Fruit fly (Drosophila melanogaster) whole organism, embryonic: Measurements from ENCODE around the gene CG33986.

ENCODE experiments used
- Asciz ChIP-seq: fragments of 200-800 bp; sonication (Bioruptor generic); optimal IDR thresholded peaks from 2 replicates; lab custom pipeline; 2017; ENCODE audit warnings: missing biosample characterization, mild to moderate bottlenecking, missing genetic modification characterization, missing genetic modification reagents
- CG11504 ChIP-seq: fragments of 200-800 bp; sonication (Bioruptor generic); optimal IDR thresholded peaks from 3 replicates; lab custom pipeline; 2019; ENCODE audit warnings: missing biosample characterization, mild to moderate bottlenecking, missing genetic modification characterization, moderate library complexity
- CG12391 ChIP-seq: fragments of 200-800 bp; sonication (Bioruptor generic); optimal IDR thresholded peaks from 3 replicates; lab custom pipeline; 2018; ENCODE audit warnings: missing biosample characterization, mild to moderate bottlenecking, missing genetic modification characterization, moderate library complexity
- CG17359 ChIP-seq: fragments of 200-800 bp; sonication (Bioruptor generic); optimal IDR thresholded peaks from 3 replicates; lab custom pipeline; 2018; ENCODE audit warnings: missing biosample characterization, mild to moderate bottlenecking, missing genetic modification characterization, moderate library complexity
- CG17385 ChIP-seq: fragments of 200-800 bp; sonication (Bioruptor generic); optimal IDR thresholded peaks from 3 replicates; lab custom pipeline; 2018; ENCODE audit warnings: missing biosample characterization, mild to moderate bottlenecking, missing genetic modification characterization
- CG1832 ChIP-seq: fragments of 200-800 bp; sonication (Bioruptor generic); optimal IDR thresholded peaks from 2 replicates; lab custom pipeline; 2017; ENCODE audit warnings: missing biosample characterization, mild to moderate bottlenecking, missing genetic modification characterization, inconsistent platforms
- CG18764 ChIP-seq: fragments of 200-800 bp; sonication (Bioruptor generic); optimal IDR thresholded peaks from 3 replicates; lab custom pipeline; 2016; ENCODE audit warnings: missing biosample characterization, missing genetic modification characterization
- CG2199 ChIP-seq: fragments of 200-800 bp; sonication (Bioruptor generic); IDR thresholded peaks from 3 replicates; pipeline ENCODE4 v1.3.6; 2022; ENCODE audit warnings: missing biosample characterization, missing genetic modification characterization
- CG2875 ChIP-seq: fragments of 200-800 bp; sonication (Bioruptor generic); optimal IDR thresholded peaks from 2 replicates; lab custom pipeline; 2017; ENCODE audit warnings: missing biosample characterization, mild to moderate bottlenecking, missing genetic modification characterization, missing genetic modification reagents
- CG3065 ChIP-seq: fragments of 200-800 bp; sonication (Bioruptor generic); optimal IDR thresholded peaks from 2 replicates; lab custom pipeline; 2016; ENCODE audit warnings: missing biosample characterization, missing genetic modification characterization
- CG34376 ChIP-seq: fragments of 200-800 bp; sonication (Bioruptor generic); optimal IDR thresholded peaks from 2 replicates; lab custom pipeline; 2018; ENCODE audit warnings: missing biosample characterization, mild to moderate bottlenecking, missing genetic modification characterization
- CG5180 ChIP-seq: fragments of 200-800 bp; sonication (Bioruptor generic); optimal IDR thresholded peaks from 3 replicates; lab custom pipeline; 2017; ENCODE audit warnings: missing biosample characterization, missing genetic modification characterization, mild to moderate bottlenecking, moderate library complexity, missing genetic modification reagents
- CG5245 ChIP-seq: fragments of 200-800 bp; sonication (Bioruptor generic); optimal IDR thresholded peaks from 3 replicates; lab custom pipeline; 2016; ENCODE audit warnings: missing biosample characterization, missing genetic modification characterization
- CG6254 ChIP-seq: fragments of 200-800 bp; sonication (Bioruptor generic); optimal IDR thresholded peaks from 3 replicates; lab custom pipeline; 2017; ENCODE audit warnings: mild to moderate bottlenecking, missing biosample characterization, missing genetic modification reagents, missing genetic modification characterization
- CG7745 ChIP-seq: fragments of 200-800 bp; sonication (Bioruptor generic); optimal IDR thresholded peaks from 2 replicates; lab custom pipeline; 2018; ENCODE audit warnings: missing biosample characterization, mild to moderate bottlenecking, missing genetic modification characterization, moderate library complexity
- Camta ChIP-seq: fragments of 200-800 bp; sonication (Bioruptor generic); optimal IDR thresholded peaks from 2 replicates; lab custom pipeline; 2016; ENCODE audit warnings: missing biosample characterization, missing genetic modification characterization
- Deaf1 ChIP-seq: fragments of 200-800 bp; optimal IDR thresholded peaks from 3 replicates; lab custom pipeline; 2019; ENCODE audit warnings: missing biosample characterization, mild to moderate bottlenecking, missing genetic modification characterization, moderate library complexity
- E2f1 ChIP-seq: fragments of 200-800 bp; sonication (Bioruptor generic); IDR thresholded peaks from 2 replicates; pipeline ENCODE4 v1.3.6; 2022; ENCODE audit warnings: missing biosample characterization, missing genetic modification characterization
- HLHmδ ChIP-seq: fragments of 200-800 bp; sonication (Bioruptor generic); optimal IDR thresholded peaks from 2 replicates; lab custom pipeline; 2018; ENCODE audit warnings: missing biosample characterization, mild to moderate bottlenecking, missing genetic modification characterization, moderate library complexity
- Hey ChIP-seq: fragments of 200-800 bp; sonication (Bioruptor generic); optimal IDR thresholded peaks from 3 replicates; lab custom pipeline; 2018; ENCODE audit warnings: missing biosample characterization, mild to moderate bottlenecking, missing genetic modification characterization
- Hr78 ChIP-seq, 2 experiments: fragments of 200-800 bp in 1 of 2; fragments of >200 bp in 1 of 2; sonication (Bioruptor generic) in 1 of 2; optimal IDR thresholded peaks; 2 replicates each; lab custom pipeline; 2017 to 2019; ENCODE audit warnings: missing biosample characterization in 2 of 2, missing genetic modification characterization in 2 of 2, mild to moderate bottlenecking in 1 of 2, moderate library complexity in 1 of 2
- Mrtf ChIP-seq: fragments of 200-800 bp; sonication (Bioruptor generic); IDR thresholded peaks from 3 replicates; pipeline ENCODE4 v1.3.6; 2022; ENCODE audit warnings: missing biosample characterization, missing genetic modification characterization
- NC2β ChIP-seq: fragments of 200-800 bp; sonication (Bioruptor generic); optimal IDR thresholded peaks from 2 replicates; lab custom pipeline; 2016; ENCODE audit warnings: missing biosample characterization, missing genetic modification characterization
- Spps ChIP-seq: fragments of 200-800 bp; sonication (Bioruptor generic); optimal IDR thresholded peaks from 2 replicates; lab custom pipeline; 2018; ENCODE audit warnings: missing biosample characterization, mild to moderate bottlenecking, missing genetic modification characterization
- Sry-δ ChIP-seq: fragments of 200-800 bp; sonication (Bioruptor generic); optimal IDR thresholded peaks from 2 replicates; lab custom pipeline; 2016; ENCODE audit warnings: missing biosample characterization, missing genetic modification characterization
- Xrp1 ChIP-seq: fragments of 200-800 bp; sonication (Bioruptor generic); IDR thresholded peaks from 2 replicates; pipeline ENCODE4 v1.3.6; 2022; ENCODE audit warnings: missing biosample characterization, missing genetic modification characterization
- YL-1 ChIP-seq: fragments of 200-800 bp; sonication (Bioruptor generic); optimal IDR thresholded peaks from 3 replicates; lab custom pipeline; 2017; ENCODE audit warnings: missing biosample characterization, mild to moderate bottlenecking, missing genetic modification characterization
- amos ChIP-seq: fragments of 200-800 bp; sonication (Bioruptor generic); IDR thresholded peaks from 2 replicates; pipeline ENCODE4 v1.3.6; 2022; ENCODE audit warnings: missing biosample characterization, missing genetic modification characterization; ENCODE audit not compliant: partially characterized antibody
- bbx ChIP-seq: fragments of 200-800 bp; sonication (Bioruptor generic); IDR thresholded peaks from 2 replicates; pipeline ENCODE4 v1.3.6; 2022; ENCODE audit warnings: missing biosample characterization, missing genetic modification characterization; ENCODE audit not compliant: partially characterized antibody
- dpn ChIP-seq, 2 experiments: fragments of 200-800 bp; sonication (Bioruptor generic); optimal IDR thresholded peaks; 3 replicates each; lab custom pipeline; 2016; ENCODE audit warnings: missing biosample characterization in 2 of 2, missing genetic modification characterization in 2 of 2
- ems ChIP-seq: fragments of 200-800 bp; sonication (Bioruptor generic); optimal IDR thresholded peaks from 3 replicates; lab custom pipeline; 2016; ENCODE audit warnings: missing biosample characterization, missing genetic modification characterization
- gem ChIP-seq: fragments of 200-800 bp; sonication (Bioruptor generic); optimal IDR thresholded peaks from 2 replicates; lab custom pipeline; 2019; ENCODE audit warnings: missing biosample characterization, mild to moderate bottlenecking, missing genetic modification characterization, moderate library complexity
- grau ChIP-seq: fragments of 200-800 bp; optimal IDR thresholded peaks from 3 replicates; lab custom pipeline; 2019; ENCODE audit warnings: missing biosample characterization, mild to moderate bottlenecking, missing genetic modification characterization, moderate library complexity
- gsb-n ChIP-seq: fragments of 200-800 bp; sonication (Bioruptor generic); optimal IDR thresholded peaks from 3 replicates; lab custom pipeline; 2018; ENCODE audit warnings: missing biosample characterization, mild to moderate bottlenecking, missing genetic modification characterization
- ind ChIP-seq: fragments of 200-800 bp; sonication (Bioruptor generic); optimal IDR thresholded peaks from 3 replicates; lab custom pipeline; 2016; ENCODE audit warnings: missing biosample characterization, missing genetic modification characterization
- jumu ChIP-seq: fragments of 200-800 bp; sonication (Bioruptor generic); optimal IDR thresholded peaks from 3 replicates; lab custom pipeline; 2016; ENCODE audit warnings: missing biosample characterization, missing genetic modification characterization
- pb ChIP-seq: fragments of 200-800 bp; sonication (Bioruptor generic); optimal IDR thresholded peaks from 3 replicates; lab custom pipeline; 2016; ENCODE audit warnings: missing biosample characterization, missing genetic modification characterization
- prd ChIP-seq, 3 experiments: fragments of >200 bp in 2 of 3; fragments of 200-800 bp in 1 of 3; sonication (Bioruptor generic) in 1 of 3; optimal IDR thresholded peaks in 2 of 3; IDR thresholded peaks in 1 of 3; 2 replicates in 2 of 3; 3 replicates in 1 of 3; pipeline versions ENCODE4 v1.3.6 to Lab custom; 2017 to 2022; ENCODE audit warnings: missing biosample characterization in 1 of 3, missing genetic modification characterization in 1 of 3
- psq ChIP-seq: fragments of 200-800 bp; sonication (Bioruptor generic); optimal IDR thresholded peaks from 2 replicates; lab custom pipeline; 2017; ENCODE audit warnings: missing biosample characterization, missing genetic modification characterization
- rib ChIP-seq: fragments of 200-800 bp; sonication (Bioruptor generic); IDR thresholded peaks from 2 replicates; pipeline ENCODE4 v1.3.6; 2022; ENCODE audit warnings: missing biosample characterization, missing genetic modification characterization
- sc ChIP-seq, 3 experiments: fragments of >200 bp in 2 of 3; fragments of 200-800 bp in 1 of 3; sonication (Bioruptor generic) in 1 of 3; optimal IDR thresholded peaks; 2 replicates in 2 of 3; 3 replicates in 1 of 3; lab custom pipeline; 2017; ENCODE audit warnings: mild to moderate bottlenecking in 1 of 3, missing biosample characterization in 1 of 3, missing genetic modification characterization in 1 of 3, missing genetic modification reagents in 1 of 3
- slou ChIP-seq: fragments of 200-800 bp; sonication (Bioruptor generic); optimal IDR thresholded peaks from 3 replicates; lab custom pipeline; 2016; ENCODE audit warnings: missing biosample characterization, missing genetic modification characterization
- slp2 ChIP-seq: fragments of 200-800 bp; sonication (Bioruptor generic); optimal IDR thresholded peaks from 2 replicates; lab custom pipeline; 2016; ENCODE audit warnings: missing biosample characterization, missing genetic modification characterization
- sug ChIP-seq: fragments of 200-800 bp; optimal IDR thresholded peaks from 2 replicates; lab custom pipeline; 2019; ENCODE audit warnings: missing biosample characterization, mild to moderate bottlenecking, missing genetic modification characterization, moderate library complexity
- tio ChIP-seq: fragments of 200-800 bp; sonication (Bioruptor generic); optimal IDR thresholded peaks from 2 replicates; lab custom pipeline; 2017; ENCODE audit warnings: missing biosample characterization, missing genetic modification characterization, inconsistent platforms
- trem ChIP-seq: fragments of 200-800 bp; optimal IDR thresholded peaks from 3 replicates; lab custom pipeline; 2019; ENCODE audit warnings: missing biosample characterization, mild to moderate bottlenecking, missing genetic modification characterization, moderate library complexity
- vvl ChIP-seq: fragments of 200-800 bp; sonication (Bioruptor generic); IDR thresholded peaks from 2 replicates; pipeline ENCODE4 v1.3.6; 2022; ENCODE audit warnings: missing biosample characterization, missing genetic modification characterization
- wek ChIP-seq: fragments of 200-800 bp; sonication (Bioruptor generic); optimal IDR thresholded peaks from 3 replicates; lab custom pipeline; 2018; ENCODE audit warnings: missing biosample characterization, mild to moderate bottlenecking, missing genetic modification characterization, moderate library complexity

The CG33986 gene

DNA sequence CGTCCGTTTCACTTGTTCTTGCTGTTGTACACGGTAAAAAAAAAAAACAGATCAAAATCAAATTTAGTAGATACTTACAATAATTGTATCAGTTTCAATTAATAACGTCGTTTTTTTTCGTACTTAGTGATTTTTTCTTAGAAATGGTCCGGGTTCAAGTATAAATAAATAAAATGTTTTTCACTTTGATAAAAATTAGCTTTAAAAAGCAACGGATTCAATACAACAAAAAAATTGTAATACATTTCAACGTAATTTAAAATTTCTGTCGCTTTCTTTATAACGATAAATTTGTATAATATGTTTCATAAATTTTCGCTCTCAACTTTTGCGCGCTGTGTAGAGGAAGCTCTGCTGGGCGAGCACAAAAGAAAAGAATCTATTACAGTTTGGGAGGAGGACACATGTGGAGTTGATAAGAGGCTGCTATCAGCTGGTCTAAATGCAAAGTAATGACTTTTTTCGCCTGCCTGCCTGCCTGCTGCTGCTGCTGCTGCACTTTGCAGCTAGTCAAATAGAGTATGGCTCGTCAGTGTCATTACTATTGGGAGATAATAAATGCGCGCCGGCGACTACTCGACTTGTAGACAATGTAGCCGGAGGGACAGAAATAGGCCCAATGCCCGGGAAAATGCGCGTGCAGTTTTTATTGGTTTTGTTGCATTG, 13.0 kb upstream of the CG33986 start (continued):
- no peak for TF ChIP-seq HLHmδ (GFP tag; lab: Kevin White, UChicago)
- no peak for TF ChIP-seq CG3065 (GFP tag; lab: Kevin White, UChicago)
- no peak for TF ChIP-seq pb (GFP tag; lab: Kevin White, UChicago)
- peak; percentile 35 for TF ChIP-seq Camta
- TF ChIP-seq Mrtf = no peak
- TF ChIP-seq dpn (GFP tag; optimal IDR thresholded peaks at IDR 0.05; lab: Kevin White, UChicago) = peak; percentile 35 to 36
- TF ChIP-seq Sry-δ (GFP tag; lab: Kevin White, UChicago) = peak; percentile 9
- TF ChIP-seq sc (optimal IDR thresholded peaks at IDR 0.05; lab: Kevin White, UChicago) = no peak
- peak; percentile 69 for TF ChIP-seq sc (GFP tag; optimal IDR thresholded peaks at IDR 0.05; lab: Kevin White, UChicago)
- peak; percentile 55; the same call in 1 of the 3 replicates for TF ChIP-seq CG2199 (GFP tag; lab: Robert Waterston, UW)
- TF ChIP-seq CG2875 = peak; percentile 50
- TF ChIP-seq CG34376 (GFP tag; lab: Kevin White, UChicago) = no peak
- TF ChIP-seq CG7745 (tag; lab: Kevin White, UChicago) = no peak
- TF ChIP-seq Spps (tag; lab: Kevin White, UChicago) = peak; percentile 35
- TF ChIP-seq tio (GFP tag; lab: Kevin White, UChicago) = peak; percentile 68
- peak; percentile 1 for TF ChIP-seq jumu
- TF ChIP-seq CG5180 = peak; percentile 55
- peak; percentile 64 for TF ChIP-seq ind (GFP tag; lab: Kevin White, UChicago)
- peak; percentile 32 for TF ChIP-seq slp2 (GFP tag; lab: Kevin White, UChicago)
- TF ChIP-seq CG18764 (GFP tag; lab: Kevin White, UChicago) = no peak
- peak; percentile 89 for TF ChIP-seq gem
- peak; percentile 65 for TF ChIP-seq Xrp1 (GFP tag; lab: Robert Waterston, UW)
- no peak for TF ChIP-seq NC2β (GFP tag; lab: Kevin White, UChicago)
- TF ChIP-seq CG5245 (GFP tag; lab: Kevin White, UChicago) = peak; percentile 45
- TF ChIP-seq gsb-n = peak; percentile 64
- TF ChIP-seq wek (GFP tag; lab: Kevin White, UChicago) = no peak
- TF ChIP-seq sug (tag; lab: Kevin White, UChicago) = no peak
- peak; percentile 35 for TF ChIP-seq vvl
- TF ChIP-seq Hey (tag; lab: Kevin White, UChicago) = no peak
- no peak for TF ChIP-seq YL-1 (GFP tag; lab: Kevin White, UChicago)
- TF ChIP-seq CG11504 (tag; lab: Kevin White, UChicago) = peak; percentile 85
- TF ChIP-seq Deaf1 (tag; lab: Kevin White, UChicago) = peak; percentile 31
- TF ChIP-seq CG12391 (tag; lab: Kevin White, UChicago) = peak; percentile 81
- peak in 1 of 2 experiments; percentile 35 for TF ChIP-seq Hr78 (GFP tag; optimal IDR thresholded peaks at IDR 0.05; lab: Kevin White, UChicago)
- no peak for TF ChIP-seq amos (GFP tag; lab: Robert Waterston, UW)
- no peak for TF ChIP-seq slou (GFP tag; lab: Kevin White, UChicago)
- peak; percentile 62 for TF ChIP-seq trem
- TF ChIP-seq ems (GFP tag; lab: Kevin White, UChicago) = peak; percentile 21
- no peak for TF ChIP-seq CG1832 (GFP tag; lab: Kevin White, UChicago)
- peak; percentile 60 for TF ChIP-seq CG6254 (GFP tag; lab: Kevin White, UChicago)
- no peak for TF ChIP-seq bbx (GFP tag; lab: Robert Waterston, UW)
- TF ChIP-seq CG17359 (tag; lab: Kevin White, UChicago) = peak; percentile 62
- TF ChIP-seq rib (GFP tag; lab: Robert Waterston, UW) = no peak
- no peak for TF ChIP-seq psq
- peak; percentile 63 for TF ChIP-seq CG17385
- no peak for TF ChIP-seq prd (optimal IDR thresholded peaks at IDR 0.05; lab: Kevin White, UChicago)
- peak; percentile 73; the same call in 2 of the 3 replicates for TF ChIP-seq prd (GFP tag; IDR thresholded peaks at IDR 0.05; lab: Robert Waterston, UW)
- TF ChIP-seq E2f1 = no peak; the same call in 1 of the 2 replicates
- peak; percentile 75 for TF ChIP-seq Asciz (GFP tag; lab: Kevin White, UChicago)
- TF ChIP-seq grau (tag; lab: Kevin White, UChicago) = peak; percentile 78
